Fruit fly (Drosophila melanogaster) whole organism, wandering third instar larva: ENCODE results near the gene GstZ2.

Source experiments
- Abd-B ChIP-seq: fragments of >200 bp; optimal IDR thresholded peaks from 2 replicates; lab custom pipeline; 2017; ENCODE audit warnings: missing biosample characterization, missing genetic modification characterization
- CG32264 ChIP-seq: fragments of 200-800 bp; sonication (Bioruptor generic); optimal IDR thresholded peaks from 2 replicates; lab custom pipeline; 2016; ENCODE audit warnings: missing biosample characterization, missing genetic modification characterization
- CG9705 ChIP-seq: fragments of 200-800 bp; sonication (Bioruptor generic); optimal IDR thresholded peaks from 2 replicates; lab custom pipeline; 2018; ENCODE audit warnings: missing biosample characterization, mild to moderate bottlenecking, missing genetic modification characterization
- CrebA ChIP-seq: fragments of 200-800 bp; sonication (Bioruptor generic); optimal IDR thresholded peaks from 2 replicates; lab custom pipeline; 2016; ENCODE audit warnings: missing biosample characterization, mild to moderate bottlenecking, missing genetic modification characterization, borderline replicate concordance
- Dfd ChIP-seq: fragments of >200 bp; optimal IDR thresholded peaks from 2 replicates; lab custom pipeline; 2017; ENCODE audit warnings: missing biosample characterization, missing genetic modification characterization
- Dif ChIP-seq: fragments of 200-275, 200-300 bp; sonication (Bioruptor generic); optimal IDR thresholded peaks from 2 replicates; lab custom pipeline; 2018; ENCODE audit warnings: missing biosample characterization, missing genetic modification characterization; ENCODE audit not compliant: partially characterized antibody
- GATAd ChIP-seq: sonication (Bioruptor generic); optimal IDR thresholded peaks from 2 replicates; lab custom pipeline; 2016; ENCODE audit warnings: missing biosample characterization, missing genetic modification characterization
- HLH106 ChIP-seq: fragments of 200-800 bp; optimal IDR thresholded peaks from 3 replicates; lab custom pipeline; 2019; ENCODE audit warnings: missing biosample characterization, mild to moderate bottlenecking, missing genetic modification characterization, moderate library complexity
- Hnf4 ChIP-seq: fragments of 200-800 bp; sonication (Bioruptor generic); optimal IDR thresholded peaks from 2 replicates; lab custom pipeline; 2016; ENCODE audit warnings: missing biosample characterization, mild to moderate bottlenecking, missing genetic modification characterization
- Hr78 ChIP-seq: fragments of >200 bp; optimal IDR thresholded peaks from 2 replicates; lab custom pipeline; 2017; ENCODE audit warnings: missing biosample characterization, missing genetic modification characterization
- Hr83 ChIP-seq: fragments of 200-300 bp; sonication (Bioruptor generic); optimal IDR thresholded peaks from 2 replicates; lab custom pipeline; 2016; ENCODE audit warnings: missing biosample characterization, mild to moderate bottlenecking, missing genetic modification characterization, moderate library complexity; ENCODE audit not compliant: poor library complexity, severe bottlenecking
- Jra ChIP-seq: sonication (Bioruptor generic); optimal IDR thresholded peaks from 2 replicates; lab custom pipeline; 2016; ENCODE audit warnings: missing biosample characterization, missing genetic modification characterization
- Mio ChIP-seq: sonication (Bioruptor generic); optimal IDR thresholded peaks from 2 replicates; lab custom pipeline; 2016; ENCODE audit warnings: missing biosample characterization, missing genetic modification characterization
- Myc ChIP-seq: fragments of >200 bp; optimal IDR thresholded peaks from 2 replicates; lab custom pipeline; 2017
- OdsH ChIP-seq: fragments of 200-800 bp; sonication (Bioruptor generic); optimal IDR thresholded peaks from 2 replicates; lab custom pipeline; 2016; ENCODE audit warnings: missing biosample characterization, mild to moderate bottlenecking, missing genetic modification characterization
- Rel ChIP-seq, 2 experiments: fragments of 200-800 bp; sonication (Bioruptor generic) in 1 of 2; optimal IDR thresholded peaks; 2 replicates in 1 of 2; 3 replicates in 1 of 2; lab custom pipeline; 2016 to 2019; ENCODE audit warnings: mild to moderate bottlenecking in 2 of 2, missing biosample characterization in 2 of 2, missing genetic modification characterization in 2 of 2, moderate library complexity in 1 of 2
- Sp1 ChIP-seq: fragments of 200-800 bp; sonication (Bioruptor generic); optimal IDR thresholded peaks from 3 replicates; lab custom pipeline; 2019; ENCODE audit warnings: missing biosample characterization, mild to moderate bottlenecking, missing genetic modification characterization, moderate library complexity
- Vsx2 ChIP-seq: fragments of 200-300, 225-300 bp; sonication (Bioruptor generic); optimal IDR thresholded peaks from 2 replicates; lab custom pipeline; 2018; ENCODE audit warnings: missing biosample characterization, missing genetic modification characterization; ENCODE audit not compliant: partially characterized antibody
- br ChIP-seq: fragments of 200-800 bp; sonication (Bioruptor generic); optimal IDR thresholded peaks from 2 replicates; lab custom pipeline; 2016; ENCODE audit warnings: missing biosample characterization, missing genetic modification characterization
- brk ChIP-seq: fragments of 200-800 bp; sonication (Bioruptor generic); optimal IDR thresholded peaks from 2 replicates; lab custom pipeline; 2016; ENCODE audit warnings: missing biosample characterization, mild to moderate bottlenecking, missing genetic modification characterization
- dl ChIP-seq, 2 experiments: fragments of 175-275, 200-275 bp in 1 of 2; fragments of 200-275 bp in 1 of 2; sonication (Bioruptor generic); optimal IDR thresholded peaks; lab custom pipeline; 2018; ENCODE audit warnings: mild to moderate bottlenecking in 2 of 2, missing biosample characterization in 2 of 2, missing genetic modification characterization in 2 of 2, moderate library complexity in 2 of 2; ENCODE audit not compliant: partially characterized antibody in 2 of 2, insufficient read depth in 1 of 2
- dmrt93B ChIP-seq: fragments of 200-800 bp; sonication (Bioruptor generic); optimal IDR thresholded peaks from 2 replicates; lab custom pipeline; 2018; ENCODE audit warnings: missing biosample characterization, mild to moderate bottlenecking, missing genetic modification characterization
- dsf ChIP-seq: sonication (Bioruptor generic); optimal IDR thresholded peaks from 2 replicates; lab custom pipeline; 2016; ENCODE audit warnings: missing biosample characterization, missing genetic modification characterization, borderline replicate concordance
- ey ChIP-seq: fragments of 200-800 bp; sonication (Bioruptor generic); optimal IDR thresholded peaks from 2 replicates; lab custom pipeline; 2016; ENCODE audit warnings: missing biosample characterization, missing genetic modification characterization
- foxo ChIP-seq, 2 experiments: fragments of 200-800 bp; sonication (Bioruptor generic); optimal IDR thresholded peaks; 2 replicates in 1 of 2; 3 replicates in 1 of 2; lab custom pipeline; 2016 to 2017; ENCODE audit warnings: missing biosample characterization in 2 of 2, missing genetic modification characterization in 2 of 2
- fru ChIP-seq: fragments of 200-800 bp; sonication (Bioruptor generic); optimal IDR thresholded peaks from 3 replicates; lab custom pipeline; 2016; ENCODE audit warnings: missing biosample characterization, mild to moderate bottlenecking, missing genetic modification characterization
- h ChIP-seq: fragments of 200-800 bp; sonication (Bioruptor generic); optimal IDR thresholded peaks from 3 replicates; lab custom pipeline; 2016; ENCODE audit warnings: missing biosample characterization, mild to moderate bottlenecking, missing genetic modification characterization
- jim ChIP-seq: fragments of 175-275, 200-325 bp; sonication (Bioruptor generic); optimal IDR thresholded peaks from 2 replicates; lab custom pipeline; 2016; ENCODE audit warnings: missing biosample characterization, mild to moderate bottlenecking, missing genetic modification characterization
- lola ChIP-seq: fragments of >200 bp; optimal IDR thresholded peaks from 2 replicates; lab custom pipeline; 2017; ENCODE audit warnings: missing biosample characterization, missing genetic modification characterization
- pan ChIP-seq: fragments of >200 bp; optimal IDR thresholded peaks from 2 replicates; lab custom pipeline; 2017
- psq ChIP-seq: fragments of 200-800 bp; sonication (Bioruptor generic); optimal IDR thresholded peaks from 3 replicates; lab custom pipeline; 2017; ENCODE audit warnings: missing biosample characterization, mild to moderate bottlenecking, missing genetic modification characterization, moderate library complexity
- rgr ChIP-seq: fragments of 200-800 bp; sonication (Bioruptor generic); optimal IDR thresholded peaks from 3 replicates; lab custom pipeline; 2016; ENCODE audit warnings: missing biosample characterization, mild to moderate bottlenecking, missing genetic modification characterization
- sage ChIP-seq: fragments of 200-800 bp; sonication (Bioruptor generic); optimal IDR thresholded peaks from 2 replicates; lab custom pipeline; 2016; ENCODE audit warnings: missing biosample characterization, mild to moderate bottlenecking, missing genetic modification characterization
- tai ChIP-seq: sonication (Bioruptor generic); optimal IDR thresholded peaks from 2 replicates; lab custom pipeline; 2016; ENCODE audit warnings: missing biosample characterization, missing genetic modification characterization
- usp ChIP-seq: fragments of >200 bp; optimal IDR thresholded peaks from 2 replicates; lab custom pipeline; 2017; ENCODE audit warnings: missing biosample characterization, missing genetic modification characterization
- woc ChIP-seq: sonication (Bioruptor generic); optimal IDR thresholded peaks from 2 replicates; lab custom pipeline; 2016; ENCODE audit warnings: missing biosample characterization, mild to moderate bottlenecking, missing genetic modification characterization

The GstZ2 gene

dm6 chr3R:9502416-9502763, 41.9 kb upstream of the GstZ2 start, which contains the start of gene RhoL:
Gene RhoL (minus strand): TSS chr3R:9502581.
- TF ChIP-seq br (peak; percentile 48), Dfd (GFP tag; lab: Kevin White, UChicago) (no peak), lola (GFP tag; lab: Kevin White, UChicago) (no peak), GATAd (GFP tag; lab: Kevin White, UChicago) (no peak), HLH106 (no peak), brk (GFP tag; lab: Kevin White, UChicago) (no peak), Abd-B (GFP tag; lab: Kevin White, UChicago) (no peak), h (peak; percentile 76), ey (no peak), tai (GFP tag; lab: Kevin White, UChicago) (peak; percentile 8), Hr83 (GFP tag; lab: Kevin White, UChicago) (peak; percentile 84), Hr78 (GFP tag; lab: Kevin White, UChicago) (no peak), CG9705 (GFP tag; lab: Kevin White, UChicago) (no peak), fru (GFP tag; lab: Kevin White, UChicago) (no peak), Vsx2 (GFP tag; lab: Kevin White, UChicago) (peak; percentile 49), Myc (lab: Kevin White, UChicago) (no peak), Sp1 (GFP tag; lab: Kevin White, UChicago) (peak; percentile 58), CG32264 (GFP tag; lab: Kevin White, UChicago) (no peak), dmrt93B (GFP tag; lab: Kevin White, UChicago) (no peak), Dif (GFP tag; lab: Kevin White, UChicago) (peak; percentile 91), Mio (GFP tag; lab: Kevin White, UChicago) (no peak), jim (peak; percentile 61), rgr (peak; percentile 37), Hnf4 (GFP tag; lab: Kevin White, UChicago) (peak; percentile 54), Jra (GFP tag; lab: Kevin White, UChicago) (peak; percentile 59), dsf (GFP tag; lab: Kevin White, UChicago) (no peak), woc (no peak), Rel (GFP tag; optimal IDR thresholded peaks at IDR 0.05; lab: Kevin White, UChicago) (peak; percentile 56), Rel (tag; optimal IDR thresholded peaks at IDR 0.05; lab: Kevin White, UChicago) (peak; percentile 66), sage (no peak), psq (GFP tag; lab: Kevin White, UChicago) (no peak), pan (lab: Kevin White, UChicago) (no peak), CrebA (GFP tag; lab: Kevin White, UChicago) (no peak), usp (GFP tag; lab: Kevin White, UChicago) (no peak), foxo (GFP tag; optimal IDR thresholded peaks at IDR 0.05; lab: Kevin White, UChicago) (peak in 1 of 2 experiments; percentile 3), OdsH (peak; percentile 49), dl (GFP tag; optimal IDR thresholded peaks at IDR 0.05; lab: Kevin White, UChicago; ENCODE audit: insufficient read depth in 1 of 2, partially characterized antibody in 2 of 2) (peak; percentile 82 to 89)

- TF ChIP-seq Dif (GFP tag; lab: Kevin White, UChicago), result peak; percentile 56
- no peak for TF ChIP-seq Jra (GFP tag; lab: Kevin White, UChicago)
- peak in 1 of 2 experiments; percentile 61 for TF ChIP-seq dl (GFP tag; optimal IDR thresholded peaks at IDR 0.05; lab: Kevin White, UChicago; ENCODE audit: insufficient read depth in 1 of 2, partially characterized antibody in 2 of 2)
- TF ChIP-seq h, result peak; percentile 57
- TF ChIP-seq Rel (GFP tag; optimal IDR thresholded peaks at IDR 0.05; lab: Kevin White, UChicago), result no peak
- no peak for TF ChIP-seq Rel (tag; optimal IDR thresholded peaks at IDR 0.05; lab: Kevin White, UChicago)
Measured at dm6 chr3R:9501489-9502415, 41.3 kb upstream of the GstZ2 start.
